Worm (Caenorhabditis elegans) whole organism, L1 larva: ENCODE results near the gene F34H10.4.

Experiments used
- C04F5.9 ChIP-seq: sonication (generic microtip); optimal IDR thresholded peaks from 2 replicates; lab custom pipeline; 2016; ENCODE audit warnings: missing genetic modification characterization, missing compliant biosample characterization
- C34B4.2 ChIP-seq: sonication (generic microtip); optimal IDR thresholded peaks from 2 replicates; lab custom pipeline; 2017; ENCODE audit warnings: mild to moderate bottlenecking, missing genetic modification characterization, missing compliant biosample characterization
- aha-1 ChIP-seq: fragments of 150-350 bp; optimal IDR thresholded peaks from 2 replicates; lab custom pipeline; 2014; ENCODE audit warnings: missing biosample characterization, missing genetic modification characterization
- alr-1 ChIP-seq: fragments of 200-800 bp; sonication (Bioruptor generic); optimal IDR thresholded peaks from 2 replicates; lab custom pipeline; 2018; ENCODE audit warnings: borderline replicate concordance, mild to moderate bottlenecking, missing genetic modification characterization, missing compliant biosample characterization
- ama-1 ChIP-seq: fragments of 150-350 bp; optimal IDR thresholded peaks from 2 replicates; lab custom pipeline; 2014
- ceh-82 ChIP-seq, 3 experiments: fragments of 150-350 bp in 1 of 3; sonication (generic microtip) in 2 of 3; optimal IDR thresholded peaks; 2 replicates each; lab custom pipeline; 2014 to 2017; ENCODE audit warnings: missing biosample characterization in 3 of 3, missing genetic modification characterization in 3 of 3
- ceh-90 ChIP-seq: sonication (generic microtip); optimal IDR thresholded peaks from 2 replicates; lab custom pipeline; 2016; ENCODE audit warnings: missing genetic modification characterization, missing compliant biosample characterization
- dsc-1 ChIP-seq: sonication (generic microtip); optimal IDR thresholded peaks from 2 replicates; lab custom pipeline; 2016; ENCODE audit warnings: mild to moderate bottlenecking, missing genetic modification characterization, missing compliant biosample characterization
- ets-5 ChIP-seq: fragments of 200-800 bp; sonication (Bioruptor generic); IDR thresholded peaks from 2 replicates; pipeline ENCODE4 v1.3.6; 2022; ENCODE audit warnings: missing genetic modification characterization, missing compliant biosample characterization
- fos-1 ChIP-seq: fragments of 150-350 bp; optimal IDR thresholded peaks from 2 replicates; lab custom pipeline; 2014; ENCODE audit warnings: missing biosample characterization, missing genetic modification characterization
- grh-1 ChIP-seq: fragments of 200-800 bp; sonication (Bioruptor generic); IDR thresholded peaks from 2 replicates; pipeline ENCODE4 v1.3.6; 2022; ENCODE audit warnings: missing genetic modification reagents, missing genetic modification characterization, missing compliant biosample characterization
- hlh-17 ChIP-seq: fragments of 200-800 bp; sonication (Bioruptor generic); optimal IDR thresholded peaks from 2 replicates; lab custom pipeline; 2018; ENCODE audit warnings: missing genetic modification characterization, mild to moderate bottlenecking, missing compliant biosample characterization, moderate library complexity, borderline replicate concordance
- hlh-4 ChIP-seq: sonication (generic microtip); optimal IDR thresholded peaks from 2 replicates; lab custom pipeline; 2016; ENCODE audit warnings: mild to moderate bottlenecking, missing genetic modification characterization, missing compliant biosample characterization
- irx-1 ChIP-seq: sonication (generic microtip); optimal IDR thresholded peaks from 2 replicates; lab custom pipeline; 2016; ENCODE audit warnings: missing genetic modification characterization, missing compliant biosample characterization
- isw-1 ChIP-seq: fragments of 200-800 bp; sonication (Bioruptor generic); IDR thresholded peaks from 2 replicates; pipeline ENCODE4 v1.3.6; 2022; ENCODE audit warnings: missing genetic modification characterization, missing compliant biosample characterization
- lin-13 ChIP-seq: fragments of 150-350 bp; optimal IDR thresholded peaks from 2 replicates; lab custom pipeline; 2014; ENCODE audit warnings: missing biosample characterization, missing genetic modification reagents, missing genetic modification characterization
- lin-14 ChIP-seq: fragments of 200-800 bp; sonication (Bioruptor generic); optimal IDR thresholded peaks from 2 replicates; lab custom pipeline; 2018; ENCODE audit warnings: mild to moderate bottlenecking, missing genetic modification characterization, moderate library complexity, missing compliant biosample characterization
- lin-15B ChIP-seq: fragments of 150-350 bp; sonication (generic microtip); optimal IDR thresholded peaks from 3 replicates; lab custom pipeline; 2014; ENCODE audit warnings: missing biosample characterization, missing genetic modification characterization
- lir-3 ChIP-seq: sonication (generic microtip); optimal IDR thresholded peaks from 2 replicates; lab custom pipeline; 2016; ENCODE audit warnings: mild to moderate bottlenecking, missing genetic modification characterization, moderate library complexity, missing compliant biosample characterization; ENCODE audit not compliant: poor library complexity
- lsy-2 ChIP-seq, 2 experiments: fragments of 150-350 bp; optimal IDR thresholded peaks; 2 replicates each; lab custom pipeline; 2014; ENCODE audit warnings: missing biosample characterization in 2 of 2, missing genetic modification characterization in 2 of 2
- mep-1 ChIP-seq: fragments of 150-350 bp; optimal IDR thresholded peaks from 2 replicates; lab custom pipeline; 2014; ENCODE audit warnings: missing biosample characterization, missing genetic modification characterization
- nhr-11 ChIP-seq: fragments of 150-350 bp; optimal IDR thresholded peaks from 2 replicates; lab custom pipeline; 2014; ENCODE audit warnings: missing biosample characterization, missing genetic modification characterization
- nhr-19 ChIP-seq: fragments of 200-800 bp; sonication (Bioruptor generic); conservative IDR thresholded peaks from 2 replicates; pipeline ENCODE4 v1.3.6; 2022; ENCODE audit warnings: missing genetic modification characterization, missing compliant biosample characterization
- nhr-237 ChIP-seq: fragments of 150-350 bp; optimal IDR thresholded peaks from 2 replicates; lab custom pipeline; 2014; ENCODE audit warnings: missing biosample characterization, missing genetic modification characterization
- nhr-28 ChIP-seq: fragments of 150-350 bp; optimal IDR thresholded peaks from 2 replicates; lab custom pipeline; 2014; ENCODE audit warnings: missing biosample characterization, missing genetic modification characterization
- nhr-71 ChIP-seq: sonication (generic microtip); optimal IDR thresholded peaks from 2 replicates; lab custom pipeline; 2016; ENCODE audit warnings: mild to moderate bottlenecking, missing genetic modification characterization, moderate library complexity, missing compliant biosample characterization
- nhr-76 ChIP-seq: sonication (generic microtip); optimal IDR thresholded peaks from 2 replicates; lab custom pipeline; 2017; ENCODE audit warnings: missing biosample characterization, missing genetic modification characterization
- nhr-84 ChIP-seq: sonication (generic microtip); optimal IDR thresholded peaks from 2 replicates; lab custom pipeline; 2017; ENCODE audit warnings: missing biosample characterization, missing genetic modification characterization
- nhr-85 ChIP-seq: sonication (generic microtip); peaks from one replicate; lab custom pipeline; 2016; ENCODE audit warnings: missing genetic modification characterization, inconsistent platforms, missing compliant biosample characterization
- pag-3 ChIP-seq: sonication (generic microtip); optimal IDR thresholded peaks from 2 replicates; lab custom pipeline; 2017; ENCODE audit warnings: missing genetic modification characterization, mild to moderate bottlenecking, missing compliant biosample characterization, antibody characterized with exemption, borderline replicate concordance; ENCODE audit not compliant: insufficient read depth
- pax-3 ChIP-seq: fragments of 200-800 bp; sonication (Bioruptor generic); optimal IDR thresholded peaks from 2 replicates; lab custom pipeline; 2018; ENCODE audit warnings: mild to moderate bottlenecking, missing genetic modification characterization, moderate library complexity, missing compliant biosample characterization
- pqm-1 ChIP-seq: sonication (generic microtip); optimal IDR thresholded peaks from 3 replicates; lab custom pipeline; 2017; ENCODE audit warnings: missing biosample characterization, missing genetic modification characterization
- skn-1 ChIP-seq: fragments of 150-350 bp; optimal IDR thresholded peaks from 2 replicates; lab custom pipeline; 2014; ENCODE audit warnings: missing biosample characterization, missing genetic modification characterization
- sup-37 ChIP-seq: fragments of 200-800 bp; sonication (Bioruptor generic); optimal IDR thresholded peaks from 2 replicates; lab custom pipeline; 2018; ENCODE audit warnings: mild to moderate bottlenecking, missing genetic modification characterization, missing compliant biosample characterization
- swsn-7 ChIP-seq: sonication (generic microtip); optimal IDR thresholded peaks from 2 replicates; lab custom pipeline; 2016; ENCODE audit warnings: missing genetic modification characterization, missing compliant biosample characterization
- tbx-2 ChIP-seq: sonication (generic microtip); optimal IDR thresholded peaks from 2 replicates; lab custom pipeline; 2016; ENCODE audit warnings: missing genetic modification characterization, missing compliant biosample characterization
- unc-62 ChIP-seq: fragments of 150-350 bp; optimal IDR thresholded peaks from 2 replicates; lab custom pipeline; 2014; ENCODE audit warnings: missing biosample characterization, missing genetic modification reagents, missing genetic modification characterization
- unc-86 ChIP-seq: sonication (generic microtip); optimal IDR thresholded peaks from 2 replicates; lab custom pipeline; 2016; ENCODE audit warnings: missing genetic modification characterization, missing compliant biosample characterization
- unc-98 ChIP-seq: fragments of 200-800 bp; sonication (Bioruptor generic); IDR thresholded peaks from 2 replicates; pipeline ENCODE4 v1.3.6; 2022; ENCODE audit warnings: missing genetic modification characterization, missing compliant biosample characterization
- xbp-1 ChIP-seq: sonication (generic microtip); optimal IDR thresholded peaks from 2 replicates; lab custom pipeline; 2016; ENCODE audit warnings: missing genetic modification characterization, missing compliant biosample characterization
- zag-1 ChIP-seq: fragments of 150-350 bp; optimal IDR thresholded peaks from 2 replicates; lab custom pipeline; 2014; ENCODE audit warnings: missing biosample characterization, missing genetic modification characterization
- zip-4 ChIP-seq: fragments of 200-800 bp; sonication (Bioruptor generic); optimal IDR thresholded peaks from 2 replicates; lab custom pipeline; 2018; ENCODE audit warnings: mild to moderate bottlenecking, missing genetic modification characterization, moderate library complexity, missing compliant biosample characterization

Gene F34H10.4

DNA sequence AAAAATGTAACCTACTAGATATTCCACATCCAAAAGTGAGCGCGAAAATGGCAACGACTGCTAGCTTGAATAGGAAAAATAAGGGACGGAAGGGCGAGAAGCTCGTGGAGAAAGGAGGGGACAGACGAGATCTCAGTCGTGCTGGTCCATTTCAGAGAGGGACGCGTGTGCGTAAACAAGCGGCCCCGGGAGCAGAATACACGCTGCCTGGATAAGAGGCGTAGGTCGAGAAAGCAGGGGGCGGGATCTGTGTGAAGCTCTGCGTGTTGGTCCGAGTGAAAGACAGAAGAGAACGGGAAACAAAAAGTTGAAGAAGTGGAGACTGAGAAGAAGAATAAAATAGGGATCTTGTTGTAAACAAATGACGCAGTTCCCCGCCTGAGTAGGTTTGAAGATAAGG lies 20.2 kb downstream of the F34H10.4 start, which contains the start of gene T14B1.1 (continued):
- TF ChIP-seq nhr-76 (tag; lab: Kevin White, UChicago) (no peak), alr-1 (tag; lab: Kevin White, UChicago) (no peak), grh-1 (no peak), xbp-1 (tag; lab: Kevin White, UChicago) (no peak), lin-15B (tag; lab: Kevin White, UChicago) (no peak), swsn-7 (tag; lab: Kevin White, UChicago) (peak; percentile 18), pax-3 (tag; lab: Kevin White, UChicago) (no peak), C04F5.9 (no peak), isw-1 (GFP tag; lab: Robert Waterston, UW) (no peak), nhr-71 (tag; lab: Kevin White, UChicago) (peak; percentile 42), fos-1 (tag; lab: Kevin White, UChicago) (no peak), lir-3 (tag; lab: Kevin White, UChicago) (no peak), aha-1 (tag; lab: Kevin White, UChicago) (no peak), nhr-19 (GFP tag; lab: Robert Waterston, UW) (peak; percentile 16; the same call in 1 of the 2 replicates), pag-3 (no peak), nhr-237 (no peak), hlh-4 (no peak), lsy-2 (tag; optimal IDR thresholded peaks at IDR 0.05; lab: Kevin White, UChicago) (peak in 1 of 2 experiments; percentile 30), nhr-84 (tag; lab: Kevin White, UChicago) (no peak), C34B4.2 (tag; lab: Kevin White, UChicago) (no peak), zag-1 (tag; lab: Kevin White, UChicago) (no peak), lin-13 (no peak), irx-1 (no peak), unc-86 (peak; percentile 9), nhr-11 (no peak), ets-5 (no peak), unc-98 (no peak), hlh-17 (no peak), lin-14 (GFP tag; lab: Kevin White, UChicago) (peak; percentile 86), nhr-85 (tag; lab: Kevin White, UChicago) (peak; percentile 11)

ce11 chrX:9673228-9673627 lies 24.9 kb downstream of the F34H10.4 start:
- TF ChIP-seq unc-86 (no peak), sup-37 (no peak), pag-3 (no peak), pqm-1 (tag; lab: Kevin White, UChicago) (no peak), lin-14 (GFP tag; lab: Kevin White, UChicago) (peak; percentile 62), ama-1 (lab: Kevin White, UChicago) (no peak), ceh-90 (tag; lab: Kevin White, UChicago) (no peak), xbp-1 (tag; lab: Kevin White, UChicago) (no peak), zip-4 (GFP tag; lab: Kevin White, UChicago) (no peak)

- TF ChIP-seq skn-1 (tag; lab: Kevin White, UChicago) (no peak), unc-98 (no peak), dsc-1 (tag; lab: Kevin White, UChicago) (peak; percentile 45), mep-1 (tag; lab: Kevin White, UChicago) (no peak), swsn-7 (tag; lab: Kevin White, UChicago) (no peak), xbp-1 (tag; lab: Kevin White, UChicago) (no peak), pax-3 (tag; lab: Kevin White, UChicago) (no peak)
Observed at ce11 chrX:9674799-9675198, 26.5 kb downstream of the F34H10.4 start, which contains the start of gene C43C3.4. C43C3.4 (minus strand) TSS chrX:9674899.

ce11 chrX:9676009-9676408 lies 27.7 kb downstream of the F34H10.4 start:
- TF ChIP-seq C04F5.9 (no peak), nhr-28 (tag; lab: Kevin White, UChicago) (no peak), ceh-82 (tag; optimal IDR thresholded peaks at IDR 0.05; lab: Kevin White, UChicago) (no peak), lin-15B (tag; lab: Kevin White, UChicago) (no peak), zag-1 (tag; lab: Kevin White, UChicago) (no peak), tbx-2 (tag; lab: Kevin White, UChicago) (no peak), lin-14 (GFP tag; lab: Kevin White, UChicago) (no peak), unc-62 (no peak), pqm-1 (tag; lab: Kevin White, UChicago) (no peak), grh-1 (no peak)
